Worm (Caenorhabditis elegans) whole organism, midembryonic: ENCODE results near the gene C05D11.13.

Experiments used
- T22C8.4 ChIP-seq: fragments of 200-800 bp; sonication (Bioruptor generic); IDR thresholded peaks from 2 replicates; pipeline ENCODE4 v1.3.6; 2022; ENCODE audit warnings: missing genetic modification characterization, missing compliant biosample characterization
- cog-1 ChIP-seq: sonication (generic microtip); optimal IDR thresholded peaks from 2 replicates; lab custom pipeline; 2016; ENCODE audit warnings: missing genetic modification characterization, missing compliant biosample characterization
- flt-1 ChIP-seq: fragments of 200-800 bp; sonication (Bioruptor generic); IDR thresholded peaks from 2 replicates; pipeline ENCODE4 v1.3.6; 2022; ENCODE audit warnings: missing genetic modification characterization, missing compliant biosample characterization
- klf-2 ChIP-seq: fragments of 200-800 bp; sonication (Bioruptor generic); conservative IDR thresholded peaks from 2 replicates; pipeline ENCODE4 v1.3.6; 2022; ENCODE audit warnings: missing genetic modification reagents, missing genetic modification characterization, missing compliant biosample characterization
- med-1 ChIP-seq: sonication (generic microtip); optimal IDR thresholded peaks from 2 replicates; lab custom pipeline; 2017; ENCODE audit warnings: missing genetic modification characterization, mild to moderate bottlenecking, missing compliant biosample characterization, antibody characterized with exemption, missing genetic modification reagents; ENCODE audit not compliant: insufficient read depth
- ref-1 ChIP-seq: fragments of 200-800 bp; sonication (Bioruptor generic); conservative IDR thresholded peaks from 2 replicates; pipeline ENCODE4 v1.3.6; 2022; ENCODE audit warnings: missing genetic modification reagents, missing genetic modification characterization, missing compliant biosample characterization
- tab-1 ChIP-seq: fragments of 200-800 bp; sonication (Bioruptor generic); IDR thresholded peaks from 2 replicates; pipeline ENCODE4 v1.3.6; 2022; ENCODE audit warnings: missing genetic modification characterization, missing compliant biosample characterization
- ztf-23 ChIP-seq: fragments of 200-800 bp; sonication (Bioruptor generic); IDR thresholded peaks from 2 replicates; pipeline ENCODE4 v1.3.6; 2022; ENCODE audit warnings: missing genetic modification reagents, missing genetic modification characterization, missing compliant biosample characterization
- ztf-29 ChIP-seq: fragments of 200-800 bp; sonication (Bioruptor generic); IDR thresholded peaks from 2 replicates; pipeline ENCODE4 v1.3.6; 2022; ENCODE audit warnings: missing genetic modification reagents, missing genetic modification characterization, missing compliant biosample characterization

The C05D11.13 gene

DNA sequence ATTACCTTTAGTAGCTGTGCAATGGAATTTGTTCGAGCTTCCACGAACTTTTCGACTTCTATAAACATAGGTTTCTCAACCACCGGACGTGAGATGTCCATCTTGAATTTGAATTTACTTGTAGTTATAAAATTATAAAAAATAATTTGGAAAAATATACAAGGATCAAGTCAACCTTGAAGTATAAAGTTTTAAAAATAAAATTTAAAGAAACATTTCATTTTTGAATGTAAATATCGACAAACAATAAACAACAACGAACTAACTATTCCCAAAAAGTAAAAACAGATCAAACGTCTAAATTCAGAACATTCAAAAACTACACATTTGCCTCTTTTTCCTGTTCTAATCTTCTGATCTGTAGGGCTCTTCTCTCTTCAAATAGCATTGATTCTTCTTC is 13.6 kb downstream of the C05D11.13 start, which contains the start of gene popl-1:
Gene popl-1, minus strand, starts transcription at position 101 of the 400 bp plus-strand sequence.
- no peak for TF ChIP-seq flt-1
- TF ChIP-seq klf-2 (GFP tag; lab: Robert Waterston, UW) = no peak
- no peak for TF ChIP-seq ztf-29 (GFP tag; lab: Robert Waterston, UW)
- no peak for TF ChIP-seq med-1 (GFP tag; lab: Kevin White, UChicago)
- TF ChIP-seq ref-1 (GFP tag; lab: Robert Waterston, UW) = no peak
- TF ChIP-seq tab-1 = no peak
- TF ChIP-seq T22C8.4 (GFP tag; lab: Robert Waterston, UW) = no peak
- no peak for TF ChIP-seq ztf-23 (GFP tag; lab: Robert Waterston, UW)
- no peak for TF ChIP-seq cog-1 (tag; lab: Kevin White, UChicago)

DNA sequence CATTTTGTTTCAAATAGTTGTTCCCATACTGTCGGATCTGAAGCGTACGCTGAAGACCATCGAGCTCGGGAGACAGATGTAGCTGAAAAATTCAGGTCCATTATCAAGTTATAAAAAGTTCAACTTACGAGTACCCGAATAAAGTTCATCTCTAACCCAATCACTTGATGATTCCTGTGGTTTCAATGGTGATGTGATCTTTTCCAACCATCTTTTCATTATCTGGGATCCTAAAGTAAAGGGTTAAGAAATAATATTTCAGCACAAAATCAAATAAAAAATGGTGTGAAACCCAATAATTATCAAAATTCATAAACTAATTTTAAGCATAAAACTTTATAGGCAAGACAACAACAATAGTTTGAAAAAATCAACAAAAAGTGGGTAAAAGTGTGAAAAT is 17.2 kb downstream of the C05D11.13 start, which contains the start of gene C05D11.8:
Gene C05D11.8, minus strand, starts transcription at position 101 of the 400 bp plus-strand sequence.
- no peak for TF ChIP-seq T22C8.4 (GFP tag; lab: Robert Waterston, UW)
- no peak for TF ChIP-seq ztf-29 (GFP tag; lab: Robert Waterston, UW)
- no peak for TF ChIP-seq med-1 (GFP tag; lab: Kevin White, UChicago)

DNA sequence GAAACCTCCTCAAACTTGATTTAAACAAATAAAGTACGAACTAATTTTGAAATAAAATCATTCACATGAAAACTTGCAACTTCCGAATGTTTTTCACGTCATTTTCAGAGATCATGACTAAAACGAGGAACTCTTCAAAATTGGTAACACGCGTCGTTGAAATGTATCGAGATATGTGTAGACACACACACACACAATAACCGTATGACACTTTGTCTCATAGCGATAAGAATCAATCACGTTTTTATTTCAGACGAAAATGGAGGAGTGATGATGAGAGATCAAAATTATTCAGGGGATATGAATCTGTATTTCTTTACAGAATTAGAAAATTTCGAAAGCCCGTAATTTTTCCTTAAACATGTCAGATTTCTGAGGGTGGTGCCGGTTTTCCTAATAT is 21.7 kb downstream of the C05D11.13 start:
- no peak for TF ChIP-seq klf-2 (GFP tag; lab: Robert Waterston, UW)
- TF ChIP-seq ref-1 (GFP tag; lab: Robert Waterston, UW) = no peak
- no peak for TF ChIP-seq tab-1
- TF ChIP-seq ztf-29 (GFP tag; lab: Robert Waterston, UW) = no peak
- TF ChIP-seq cog-1 (tag; lab: Kevin White, UChicago) = no peak
- no peak for TF ChIP-seq med-1 (GFP tag; lab: Kevin White, UChicago)
- TF ChIP-seq ztf-23 (GFP tag; lab: Robert Waterston, UW) = no peak
- no peak for TF ChIP-seq flt-1
- TF ChIP-seq T22C8.4 (GFP tag; lab: Robert Waterston, UW) = no peak

DNA sequence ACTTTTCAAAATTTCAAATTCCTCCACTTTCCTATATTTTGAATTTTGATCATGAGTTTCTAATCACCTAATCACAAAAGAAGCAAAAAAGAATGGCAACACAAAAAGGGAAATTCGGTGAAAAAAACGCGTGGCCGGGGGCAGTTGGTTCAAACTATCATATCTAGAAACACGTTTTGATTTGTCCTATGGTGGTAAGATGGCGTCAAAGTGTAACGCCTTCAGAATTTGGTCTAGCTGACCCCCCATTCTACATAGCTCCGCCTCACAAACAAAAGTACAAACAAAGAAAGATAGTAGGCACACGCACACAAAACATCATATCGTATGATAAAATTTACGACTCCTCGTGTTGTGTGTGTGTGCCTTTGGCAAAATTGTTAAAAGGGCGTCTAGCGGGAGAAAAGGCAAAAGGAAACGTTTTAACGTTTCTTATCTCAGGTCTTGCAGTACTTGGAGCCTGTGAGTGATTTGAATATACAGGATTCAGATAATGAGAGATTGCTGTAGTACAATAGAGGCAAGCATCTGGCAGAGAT is 22.3 kb downstream of the C05D11.13 start:
- TF ChIP-seq klf-2 (GFP tag; lab: Robert Waterston, UW) (no peak), cog-1 (tag; lab: Kevin White, UChicago) (no peak), ref-1 (GFP tag; lab: Robert Waterston, UW) (no peak), tab-1 (no peak), ztf-29 (GFP tag; lab: Robert Waterston, UW) (no peak), flt-1 (no peak), T22C8.4 (GFP tag; lab: Robert Waterston, UW) (no peak), ztf-23 (GFP tag; lab: Robert Waterston, UW) (no peak), med-1 (GFP tag; lab: Kevin White, UChicago) (no peak)

DNA sequence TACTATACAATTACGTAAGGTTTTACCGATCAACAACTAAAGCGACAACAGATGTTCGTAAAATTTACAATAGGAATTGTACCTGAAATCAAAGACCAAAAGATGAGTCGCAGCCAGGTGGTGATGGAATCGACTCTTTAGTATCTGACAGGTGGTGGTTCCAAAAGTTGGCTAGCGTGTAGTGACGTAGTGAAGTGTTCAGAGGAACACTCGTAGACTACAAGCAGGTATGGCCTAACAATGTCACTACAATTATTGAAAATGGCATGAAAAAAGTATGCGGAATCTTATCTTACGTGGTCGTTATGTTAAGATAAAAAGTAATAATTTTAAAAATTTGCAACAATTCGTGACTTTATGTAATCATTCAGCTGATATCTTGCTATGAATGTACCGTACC is 22.9 kb downstream of the C05D11.13 start:
- TF ChIP-seq med-1 (GFP tag; lab: Kevin White, UChicago) = no peak
- no peak for TF ChIP-seq tab-1
- no peak for TF ChIP-seq T22C8.4 (GFP tag; lab: Robert Waterston, UW)
- TF ChIP-seq klf-2 (GFP tag; lab: Robert Waterston, UW) = no peak

DNA sequence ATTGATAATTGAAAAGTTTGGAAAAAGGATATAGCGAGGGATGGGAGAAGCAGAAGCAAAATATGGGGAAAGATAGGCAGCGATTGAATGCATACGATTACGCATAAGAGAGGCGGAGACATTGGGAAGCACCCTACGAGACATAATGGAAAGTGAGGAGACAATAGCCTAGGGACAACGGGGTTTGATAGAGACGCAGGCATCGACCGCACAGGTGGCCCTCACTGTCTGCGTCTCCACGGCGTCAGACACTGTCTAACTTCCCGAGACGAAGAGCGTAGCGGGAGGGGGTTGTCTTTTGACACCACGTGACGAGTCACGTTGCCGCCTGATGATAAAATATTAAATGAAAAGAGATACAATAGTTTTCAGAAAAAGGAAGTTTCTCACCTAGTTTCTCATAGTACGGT is 23.4 kb downstream of the C05D11.13 start:
- TF ChIP-seq ref-1 (GFP tag; lab: Robert Waterston, UW) = no peak
- no peak for TF ChIP-seq klf-2 (GFP tag; lab: Robert Waterston, UW)
- TF ChIP-seq ztf-29 (GFP tag; lab: Robert Waterston, UW) = peak; percentile 39; the same call in 1 of the 2 replicates
- no peak for TF ChIP-seq T22C8.4 (GFP tag; lab: Robert Waterston, UW)
- TF ChIP-seq ztf-23 (GFP tag; lab: Robert Waterston, UW) = no peak
- TF ChIP-seq flt-1 = 0 out of 2 replicates have a peak, but pooled peaks have one; percentile 8
- TF ChIP-seq cog-1 (tag; lab: Kevin White, UChicago) = peak; percentile 33

DNA sequence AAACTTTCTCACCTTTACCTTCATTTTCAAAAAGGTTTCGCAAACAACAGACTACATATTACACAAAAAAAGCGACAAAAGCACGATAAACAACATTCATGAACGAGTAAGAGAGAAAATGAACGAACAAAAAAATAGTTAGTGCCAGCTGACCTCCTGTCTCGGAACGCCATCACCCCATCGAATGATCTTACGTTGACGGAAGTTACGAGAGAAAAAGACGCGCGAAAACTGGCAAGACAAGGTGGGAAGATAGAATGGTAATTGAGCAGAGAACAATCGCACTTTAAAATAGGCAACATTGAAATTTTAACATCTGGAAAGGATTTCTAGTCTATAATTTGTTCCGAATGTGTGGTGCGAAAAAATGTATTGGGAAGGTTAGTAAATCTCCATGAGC is 24.2 kb downstream of the C05D11.13 start:
- TF ChIP-seq flt-1 = no peak
- TF ChIP-seq tab-1 = no peak
- no peak for TF ChIP-seq klf-2 (GFP tag; lab: Robert Waterston, UW)
- TF ChIP-seq med-1 (GFP tag; lab: Kevin White, UChicago) = no peak
- no peak for TF ChIP-seq T22C8.4 (GFP tag; lab: Robert Waterston, UW)
- TF ChIP-seq ref-1 (GFP tag; lab: Robert Waterston, UW) = no peak
- no peak for TF ChIP-seq ztf-29 (GFP tag; lab: Robert Waterston, UW)
- TF ChIP-seq cog-1 (tag; lab: Kevin White, UChicago) = no peak
- TF ChIP-seq ztf-23 (GFP tag; lab: Robert Waterston, UW) = no peak

DNA sequence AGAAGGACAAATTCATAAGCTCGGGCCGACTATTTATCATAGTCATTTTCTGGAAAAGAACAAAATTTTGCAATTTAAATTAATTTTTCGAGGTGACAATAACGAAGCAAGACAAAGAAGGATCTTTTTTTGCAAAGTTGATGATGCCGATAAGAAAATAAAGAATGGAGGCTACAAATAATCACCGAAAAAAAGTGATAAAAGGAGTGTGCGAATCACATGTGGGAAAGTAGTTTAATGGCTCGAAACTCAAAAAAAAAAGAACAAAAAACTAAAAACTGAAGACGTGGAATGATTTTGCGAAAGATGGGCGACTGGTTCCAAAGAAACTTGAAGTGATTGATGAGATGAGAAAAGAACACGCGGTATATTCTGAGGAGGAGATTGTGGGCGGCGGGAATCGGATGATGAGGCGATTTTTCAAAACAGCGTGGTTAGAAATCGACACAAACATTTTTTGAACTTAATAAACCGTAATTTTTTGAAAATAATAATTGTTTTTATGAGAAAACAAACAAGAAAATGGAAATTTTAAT is 24.9 kb downstream of the C05D11.13 start, which contains the start of gene atgl-1:
Gene atgl-1, minus strand, starts transcription at position 51 of the 536 bp plus-strand sequence.
- TF ChIP-seq ztf-23 (GFP tag; lab: Robert Waterston, UW) = no peak
- no peak for TF ChIP-seq tab-1
- no peak for TF ChIP-seq cog-1 (tag; lab: Kevin White, UChicago)
- TF ChIP-seq med-1 (GFP tag; lab: Kevin White, UChicago) = no peak
- no peak for TF ChIP-seq klf-2 (GFP tag; lab: Robert Waterston, UW)
- no peak for TF ChIP-seq ztf-29 (GFP tag; lab: Robert Waterston, UW)
- no peak for TF ChIP-seq flt-1

DNA sequence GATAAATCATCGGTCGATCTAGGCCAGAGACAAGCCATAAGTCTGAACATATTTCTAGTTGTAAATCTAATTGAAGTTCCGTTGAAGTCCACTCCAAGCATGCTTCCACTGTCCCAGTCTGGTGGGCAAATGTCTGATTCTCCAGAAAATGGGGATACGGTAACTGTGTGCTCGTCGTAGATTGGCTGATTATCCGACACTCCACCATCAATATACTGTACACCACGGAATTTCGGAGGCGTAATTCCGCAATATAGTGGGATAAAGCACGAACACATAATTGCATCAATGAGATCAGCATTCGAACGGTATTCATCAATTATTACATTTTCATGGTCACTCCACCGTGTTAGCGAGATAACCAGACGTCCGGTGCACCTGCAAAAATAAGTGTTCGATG is 26.1 kb downstream of the C05D11.13 start:
- TF ChIP-seq T22C8.4 (GFP tag; lab: Robert Waterston, UW) = no peak
- TF ChIP-seq cog-1 (tag; lab: Kevin White, UChicago) = no peak
- no peak for TF ChIP-seq klf-2 (GFP tag; lab: Robert Waterston, UW)
- no peak for TF ChIP-seq med-1 (GFP tag; lab: Kevin White, UChicago)
- no peak for TF ChIP-seq tab-1
- TF ChIP-seq ztf-29 (GFP tag; lab: Robert Waterston, UW) = no peak
- no peak for TF ChIP-seq ztf-23 (GFP tag; lab: Robert Waterston, UW)
- TF ChIP-seq flt-1 = no peak
- no peak for TF ChIP-seq ref-1 (GFP tag; lab: Robert Waterston, UW)
